Fruit fly (Drosophila melanogaster): ENCODE data around the gene CG11836.

The CG11836 gene

DNA sequence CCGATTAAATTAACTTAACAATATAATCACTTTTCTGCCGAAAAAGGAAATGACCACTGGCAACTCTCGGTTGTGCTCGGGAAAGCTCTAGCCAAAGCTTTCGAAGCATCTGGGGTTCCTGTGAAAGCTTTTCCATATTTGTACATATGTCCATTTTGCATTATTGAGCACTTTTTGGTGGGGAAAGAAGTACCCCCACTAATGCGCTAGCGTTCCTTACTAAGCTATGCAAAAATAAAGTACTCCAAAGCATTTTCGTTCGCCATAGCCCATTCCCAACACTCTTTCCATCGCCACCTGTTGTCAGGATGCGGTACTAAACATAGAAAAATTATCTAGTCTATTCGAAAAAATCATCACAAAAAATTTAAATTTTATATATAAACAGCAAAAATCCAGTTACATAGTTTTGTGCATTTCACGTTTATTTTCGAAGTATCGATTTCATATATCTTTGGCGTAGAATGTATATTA, 41.6 kb downstream of the CG11836 start, which contains the start of gene Nepl16:
Gene Nepl16, minus strand, starts transcription at position 51 of the 474 bp plus-strand sequence.
- TF ChIP-seq CG1621 (tag; optimal IDR thresholded peaks at IDR 0.05) (no peak), acj6 (GFP tag; optimal IDR thresholded peaks at IDR 0.05) (no peak), eg (GFP tag; IDR thresholded peaks at IDR 0.05) (no peak), Hr38 (GFP tag; optimal IDR thresholded peaks at IDR 0.05) (no peak), Hr39 (GFP tag; optimal IDR thresholded peaks at IDR 0.05) (no peak), CG6792 (GFP tag; optimal IDR thresholded peaks at IDR 0.05) (no peak), CG6163 (GFP tag; IDR thresholded peaks at IDR 0.05) (no peak), net (GFP tag; optimal IDR thresholded peaks at IDR 0.05) (no peak), Ets21C (GFP tag; optimal IDR thresholded peaks at IDR 0.05) (no peak), Hr4 (GFP tag; optimal IDR thresholded peaks at IDR 0.05) (no peak), esn (GFP tag; optimal IDR thresholded peaks at IDR 0.05) (no peak), Met (GFP tag; optimal IDR thresholded peaks at IDR 0.05) (no peak), fkh (GFP tag; optimal IDR thresholded peaks at IDR 0.05) (no peak), CG6276 (GFP tag; optimal IDR thresholded peaks at IDR 0.05) (no peak), dac (GFP tag; optimal IDR thresholded peaks at IDR 0.05) (no peak), fd59A (GFP tag; optimal IDR thresholded peaks at IDR 0.05) (no peak), CG8319 (GFP tag; optimal IDR thresholded peaks at IDR 0.05) (no peak), Eip93F (GFP tag; optimal IDR thresholded peaks at IDR 0.05) (no peak)
